Fruit fly (Drosophila melanogaster) whole organism, embryonic: ENCODE data around the gene cdi.

Experiments used
- Asciz ChIP-seq: fragments of 200-800 bp; sonication (Bioruptor generic); optimal IDR thresholded peaks from 2 replicates; lab custom pipeline; 2017; ENCODE audit warnings: missing biosample characterization, mild to moderate bottlenecking, missing genetic modification characterization, missing genetic modification reagents
- Bgb ChIP-seq: fragments of 200-800 bp; sonication (Bioruptor generic); IDR thresholded peaks from 2 replicates; pipeline ENCODE4 v1.3.6; 2022; ENCODE audit warnings: missing biosample characterization, missing genetic modification characterization; ENCODE audit not compliant: partially characterized antibody
- CG10209 ChIP-seq: fragments of 200-800 bp; sonication (Bioruptor generic); optimal IDR thresholded peaks from 3 replicates; lab custom pipeline; 2017; ENCODE audit warnings: missing biosample characterization, mild to moderate bottlenecking, missing genetic modification characterization, missing genetic modification reagents
- CG11085 ChIP-seq: fragments of 200-800 bp; sonication (Bioruptor generic); IDR thresholded peaks from 2 replicates; pipeline ENCODE4 v1.3.6; 2022; ENCODE audit warnings: missing biosample characterization, missing genetic modification characterization
- CG11247 ChIP-seq: fragments of 200-800 bp; sonication (Bioruptor generic); IDR thresholded peaks from 2 replicates; pipeline ENCODE4 v1.3.6; 2022; ENCODE audit warnings: missing biosample characterization, missing genetic modification characterization
- CG11504 ChIP-seq: fragments of 200-800 bp; sonication (Bioruptor generic); optimal IDR thresholded peaks from 3 replicates; lab custom pipeline; 2019; ENCODE audit warnings: missing biosample characterization, mild to moderate bottlenecking, missing genetic modification characterization, moderate library complexity
- CG11695 ChIP-seq: fragments of 200-800 bp; sonication (Bioruptor generic); IDR thresholded peaks from 3 replicates; pipeline ENCODE4 v1.3.6; 2022; ENCODE audit warnings: missing biosample characterization, missing genetic modification characterization
- CG12071 ChIP-seq: fragments of 200-800 bp; sonication (Bioruptor generic); optimal IDR thresholded peaks from 3 replicates; lab custom pipeline; 2018; ENCODE audit warnings: missing biosample characterization, mild to moderate bottlenecking, missing genetic modification characterization
- CG13287 ChIP-seq: fragments of 200-800 bp; sonication (Bioruptor generic); IDR thresholded peaks from 2 replicates; pipeline ENCODE4 v1.3.6; 2022; ENCODE audit warnings: missing biosample characterization, missing genetic modification characterization; ENCODE audit not compliant: partially characterized antibody
- CG15269 ChIP-seq: fragments of 200-800 bp; sonication (Bioruptor generic); optimal IDR thresholded peaks from 2 replicates; lab custom pipeline; 2018; ENCODE audit warnings: missing biosample characterization, mild to moderate bottlenecking, missing genetic modification characterization, moderate library complexity
- CG15696 ChIP-seq: fragments of 200-800 bp; sonication (Bioruptor generic); optimal IDR thresholded peaks from 2 replicates; lab custom pipeline; 2019; ENCODE audit warnings: missing biosample characterization, mild to moderate bottlenecking, missing genetic modification characterization, moderate library complexity
- CG1603 ChIP-seq: fragments of 200-800 bp; sonication (Bioruptor generic); optimal IDR thresholded peaks from 2 replicates; lab custom pipeline; 2019; ENCODE audit warnings: missing biosample characterization, mild to moderate bottlenecking, missing genetic modification characterization, moderate library complexity
- CG2120 ChIP-seq: fragments of 200-800 bp; sonication (Bioruptor generic); optimal IDR thresholded peaks from 3 replicates; lab custom pipeline; 2016; ENCODE audit warnings: missing biosample characterization, missing genetic modification characterization
- CG2678 ChIP-seq: fragments of 200-800 bp; sonication (Bioruptor generic); optimal IDR thresholded peaks from 3 replicates; lab custom pipeline; 2019; ENCODE audit warnings: missing biosample characterization, mild to moderate bottlenecking, missing genetic modification characterization, moderate library complexity
- CG2712 ChIP-seq: fragments of 200-800 bp; optimal IDR thresholded peaks from 3 replicates; lab custom pipeline; 2019; ENCODE audit warnings: missing biosample characterization, mild to moderate bottlenecking, missing genetic modification characterization, moderate library complexity
- CG33213 ChIP-seq: fragments of 200-800 bp; sonication (Bioruptor generic); optimal IDR thresholded peaks from 3 replicates; lab custom pipeline; 2016; ENCODE audit warnings: missing biosample characterization, missing genetic modification characterization
- CG6272 ChIP-seq: fragments of 200-800 bp; sonication (Bioruptor generic); IDR thresholded peaks from 2 replicates; pipeline ENCODE4 v1.3.6; 2022; ENCODE audit warnings: missing biosample characterization, missing genetic modification characterization
- CG6683 ChIP-seq: fragments of 200-800 bp; sonication (Bioruptor generic); optimal IDR thresholded peaks from 2 replicates; lab custom pipeline; 2017; ENCODE audit warnings: missing biosample characterization, mild to moderate bottlenecking, missing genetic modification characterization, missing genetic modification reagents
- CG6689 ChIP-seq: fragments of 200-800 bp; sonication (Bioruptor generic); IDR thresholded peaks from 2 replicates; pipeline ENCODE4 v1.3.6; 2022; ENCODE audit warnings: missing biosample characterization, missing genetic modification characterization
- CG7271 ChIP-seq: fragments of 200-800 bp; sonication (Bioruptor generic); optimal IDR thresholded peaks from 2 replicates; lab custom pipeline; 2018; ENCODE audit warnings: missing biosample characterization, mild to moderate bottlenecking, missing genetic modification characterization, moderate library complexity
- CG7987 ChIP-seq: fragments of 200-800 bp; sonication (Bioruptor generic); optimal IDR thresholded peaks from 2 replicates; lab custom pipeline; 2018; ENCODE audit warnings: missing biosample characterization, mild to moderate bottlenecking, missing genetic modification characterization, moderate library complexity
- CG8281 ChIP-seq: fragments of 200-800 bp; sonication (Bioruptor generic); optimal IDR thresholded peaks from 2 replicates; lab custom pipeline; 2018; ENCODE audit warnings: missing biosample characterization, mild to moderate bottlenecking, missing genetic modification characterization, moderate library complexity
- CG9932 ChIP-seq: fragments of 200-800 bp; sonication (Bioruptor generic); IDR thresholded peaks from 2 replicates; pipeline ENCODE4 v1.3.6; 2022; ENCODE audit warnings: missing biosample characterization, missing genetic modification characterization
- HHEX ChIP-seq: fragments of 200-800 bp; sonication (Bioruptor generic); optimal IDR thresholded peaks from 3 replicates; lab custom pipeline; 2017; ENCODE audit warnings: missing biosample characterization, mild to moderate bottlenecking, missing genetic modification characterization, missing genetic modification reagents
- Med ChIP-seq: fragments of 200-800 bp; sonication (Bioruptor generic); peaks from one replicate; lab custom pipeline; 2016; ENCODE audit warnings: missing biosample characterization, missing genetic modification characterization, mild to moderate bottlenecking, inconsistent platforms, moderate library complexity
- Meics ChIP-seq: fragments of 200-800 bp; sonication (Bioruptor generic); optimal IDR thresholded peaks from 2 replicates; lab custom pipeline; 2017; ENCODE audit warnings: missing biosample characterization, mild to moderate bottlenecking, missing genetic modification characterization
- NK7.1 ChIP-seq: fragments of 200-800 bp; sonication (Bioruptor generic); optimal IDR thresholded peaks from 3 replicates; lab custom pipeline; 2016; ENCODE audit warnings: missing biosample characterization, missing genetic modification characterization
- PHDP ChIP-seq: fragments of 200-800 bp; sonication (Bioruptor generic); optimal IDR thresholded peaks from 3 replicates; lab custom pipeline; 2018; ENCODE audit warnings: missing biosample characterization, mild to moderate bottlenecking, missing genetic modification characterization, moderate library complexity
- Pdp1 ChIP-seq, 2 experiments: fragments of 200-800 bp; sonication (Bioruptor generic); optimal IDR thresholded peaks; 3 replicates each; lab custom pipeline; 2016; ENCODE audit warnings: missing biosample characterization in 2 of 2, missing genetic modification characterization in 2 of 2, mild to moderate bottlenecking in 1 of 2, moderate library complexity in 1 of 2
- Rfx ChIP-seq: fragments of 200-800 bp; sonication (Bioruptor generic); IDR thresholded peaks from 2 replicates; pipeline ENCODE4 v1.3.6; 2022; ENCODE audit warnings: missing biosample characterization, missing genetic modification characterization
- Side ChIP-seq: fragments of 200-800 bp; sonication (Bioruptor generic); optimal IDR thresholded peaks from 2 replicates; lab custom pipeline; 2016; ENCODE audit warnings: missing biosample characterization, missing genetic modification characterization
- TFAM ChIP-seq: fragments of 200-800 bp; sonication (Bioruptor generic); optimal IDR thresholded peaks from 2 replicates; lab custom pipeline; 2017; ENCODE audit warnings: missing biosample characterization, missing genetic modification characterization, inconsistent platforms
- ac ChIP-seq: fragments of 200-800 bp; sonication (Bioruptor generic); optimal IDR thresholded peaks from 3 replicates; lab custom pipeline; 2017; ENCODE audit warnings: missing biosample characterization, mild to moderate bottlenecking, missing genetic modification characterization
- amos ChIP-seq: fragments of 200-800 bp; sonication (Bioruptor generic); IDR thresholded peaks from 2 replicates; pipeline ENCODE4 v1.3.6; 2022; ENCODE audit warnings: missing biosample characterization, missing genetic modification characterization; ENCODE audit not compliant: partially characterized antibody
- bab2 ChIP-seq: fragments of 200-800 bp; sonication (Bioruptor generic); optimal IDR thresholded peaks from 2 replicates; lab custom pipeline; 2016; ENCODE audit warnings: missing biosample characterization, missing genetic modification characterization
- bcd ChIP-seq: fragments of 200-800 bp; sonication (Bioruptor generic); optimal IDR thresholded peaks from 2 replicates; lab custom pipeline; 2017; ENCODE audit warnings: missing biosample characterization, mild to moderate bottlenecking, missing genetic modification characterization
- cwo ChIP-seq: fragments of 200-800 bp; sonication (Bioruptor generic); optimal IDR thresholded peaks from 3 replicates; lab custom pipeline; 2017; ENCODE audit warnings: missing biosample characterization, missing genetic modification characterization, mild to moderate bottlenecking, moderate library complexity, missing genetic modification reagents
- gcm2 ChIP-seq: fragments of 200-800 bp; sonication (Bioruptor generic); optimal IDR thresholded peaks from 2 replicates; lab custom pipeline; 2016; ENCODE audit warnings: missing biosample characterization, missing genetic modification characterization
- gem ChIP-seq: fragments of 200-800 bp; sonication (Bioruptor generic); optimal IDR thresholded peaks from 2 replicates; lab custom pipeline; 2019; ENCODE audit warnings: missing biosample characterization, mild to moderate bottlenecking, missing genetic modification characterization, moderate library complexity
- grn ChIP-seq: fragments of 200-800 bp; sonication (Bioruptor generic); optimal IDR thresholded peaks from 3 replicates; lab custom pipeline; 2017; ENCODE audit warnings: missing biosample characterization, missing genetic modification characterization
- hbn ChIP-seq: fragments of 200-800 bp; sonication (Bioruptor generic); IDR thresholded peaks from 2 replicates; pipeline ENCODE4 v1.3.6; 2022; ENCODE audit warnings: missing biosample characterization, missing genetic modification characterization; ENCODE audit not compliant: partially characterized antibody
- lab ChIP-seq: fragments of 200-800 bp; sonication (Bioruptor generic); optimal IDR thresholded peaks from 3 replicates; lab custom pipeline; 2017; ENCODE audit warnings: missing biosample characterization, missing genetic modification characterization, mild to moderate bottlenecking, moderate library complexity, missing genetic modification reagents
- oc ChIP-seq: fragments of 200-800 bp; sonication (Bioruptor generic); optimal IDR thresholded peaks from 2 replicates; lab custom pipeline; 2018; ENCODE audit warnings: missing biosample characterization, mild to moderate bottlenecking, missing genetic modification characterization, moderate library complexity
- peb ChIP-seq: fragments of 200-800 bp; sonication (Bioruptor generic); IDR thresholded peaks from 2 replicates; pipeline ENCODE4 v1.3.6; 2022; ENCODE audit warnings: missing biosample characterization, missing genetic modification characterization
- ranshi ChIP-seq: fragments of 200-800 bp; sonication (Bioruptor generic); IDR thresholded peaks from 2 replicates; pipeline ENCODE4 v1.3.6; 2022; ENCODE audit warnings: missing biosample characterization, missing genetic modification characterization
- sqz ChIP-seq: fragments of 200-800 bp; sonication (Bioruptor generic); optimal IDR thresholded peaks from 3 replicates; lab custom pipeline; 2018; ENCODE audit warnings: missing biosample characterization, mild to moderate bottlenecking, missing genetic modification characterization
- tll ChIP-seq, 2 experiments: fragments of 200-800 bp in 1 of 2; fragments of >200 bp in 1 of 2; sonication (Bioruptor generic) in 1 of 2; optimal IDR thresholded peaks; 2 replicates each; lab custom pipeline; 2017 to 2019; ENCODE audit warnings: missing biosample characterization in 2 of 2, missing genetic modification characterization in 2 of 2, mild to moderate bottlenecking in 1 of 2, moderate library complexity in 1 of 2
- unc-4 ChIP-seq: fragments of 200-800 bp; sonication (Bioruptor generic); IDR thresholded peaks from 2 replicates; pipeline ENCODE4 v1.3.6; 2022; ENCODE audit warnings: missing biosample characterization, missing genetic modification characterization; ENCODE audit not compliant: partially characterized antibody
- wek ChIP-seq: fragments of 200-800 bp; sonication (Bioruptor generic); optimal IDR thresholded peaks from 3 replicates; lab custom pipeline; 2018; ENCODE audit warnings: missing biosample characterization, mild to moderate bottlenecking, missing genetic modification characterization, moderate library complexity

The cdi gene

DNA sequence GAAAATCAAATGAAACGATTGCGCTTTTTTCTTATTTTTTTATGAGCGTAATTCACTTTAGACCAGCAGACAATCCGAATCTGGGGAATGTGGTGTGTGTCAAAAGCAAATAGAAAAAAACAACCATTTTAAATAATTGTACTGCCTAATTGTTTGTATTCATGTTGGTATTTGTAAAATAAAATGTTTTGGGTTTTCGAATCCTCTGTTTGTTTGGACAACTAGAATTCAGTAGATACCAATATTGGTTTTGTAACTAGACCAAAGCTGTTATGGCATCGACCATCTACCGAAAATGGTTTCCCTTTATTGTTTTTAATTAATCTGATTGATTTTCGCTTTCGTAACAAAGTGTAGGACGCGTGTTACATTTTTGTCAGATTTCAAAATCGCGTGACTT, 83.1 kb downstream of the cdi start (continued):
- TF ChIP-seq CG10209 (GFP tag; lab: Kevin White, UChicago), result peak; percentile 36
- peak; percentile 52 for TF ChIP-seq PHDP
- TF ChIP-seq grn (GFP tag; lab: Kevin White, UChicago), result peak; percentile 1
- no peak for TF ChIP-seq CG6683 (GFP tag; lab: Kevin White, UChicago)
- no peak for TF ChIP-seq CG6689 (GFP tag; lab: Robert Waterston, UW)
- peak; percentile 59 for TF ChIP-seq CG15696 (tag; lab: Kevin White, UChicago)
- TF ChIP-seq Meics (GFP tag; lab: Kevin White, UChicago), result peak; percentile 39
- no peak for TF ChIP-seq wek
- TF ChIP-seq Rfx (GFP tag; lab: Robert Waterston, UW), result peak; percentile 36; the same call in 1 of the 2 replicates
- TF ChIP-seq TFAM, result no peak
- no peak for TF ChIP-seq amos (GFP tag; lab: Robert Waterston, UW)
- no peak for TF ChIP-seq Side
- no peak for TF ChIP-seq hbn (GFP tag; lab: Robert Waterston, UW)
- TF ChIP-seq CG33213 (GFP tag; lab: Kevin White, UChicago), result peak; percentile 41
- no peak for TF ChIP-seq CG13287 (GFP tag; lab: Robert Waterston, UW)
- TF ChIP-seq CG7987 (GFP tag; lab: Kevin White, UChicago), result peak; percentile 2
- no peak for TF ChIP-seq oc (tag; lab: Kevin White, UChicago)
- peak; percentile 76 for TF ChIP-seq CG7271 (tag; lab: Kevin White, UChicago)
- TF ChIP-seq Pdp1 (GFP tag; optimal IDR thresholded peaks at IDR 0.05; lab: Kevin White, UChicago), result peak in 1 of 2 experiments; percentile 51
- peak; percentile 32 for TF ChIP-seq HHEX (GFP tag; lab: Kevin White, UChicago)
- peak; percentile 36 for TF ChIP-seq sqz (GFP tag; lab: Kevin White, UChicago)
- TF ChIP-seq cwo (GFP tag; lab: Kevin White, UChicago), result no peak
- peak; percentile 62 for TF ChIP-seq bab2
- TF ChIP-seq CG2712 (tag; lab: Kevin White, UChicago), result peak; percentile 17
- TF ChIP-seq CG11085, result no peak
- TF ChIP-seq CG11695, result peak; percentile 41; the same call in 1 of the 3 replicates
- no peak for TF ChIP-seq Bgb
- TF ChIP-seq Med (GFP tag; lab: Kevin White, UChicago), result peak; percentile 88
- peak; percentile 56 for TF ChIP-seq CG2678 (tag; lab: Kevin White, UChicago)
- TF ChIP-seq CG6272 (GFP tag; lab: Robert Waterston, UW), result no peak
- peak; percentile 5 for TF ChIP-seq ac (GFP tag; lab: Kevin White, UChicago)
- TF ChIP-seq tll (GFP tag; optimal IDR thresholded peaks at IDR 0.05; lab: Kevin White, UChicago), result peak in 1 of 2 experiments; percentile 36
- no peak for TF ChIP-seq CG8281 (tag; lab: Kevin White, UChicago)
- TF ChIP-seq CG1603 (tag; lab: Kevin White, UChicago), result peak; percentile 15
- peak; percentile 46 for TF ChIP-seq gem (tag; lab: Kevin White, UChicago)
- no peak for TF ChIP-seq CG2120 (GFP tag; lab: Kevin White, UChicago)
- peak; percentile 39 for TF ChIP-seq Asciz (GFP tag; lab: Kevin White, UChicago)
- TF ChIP-seq peb (GFP tag; lab: Robert Waterston, UW), result peak; percentile 26; the same call in 1 of the 2 replicates
- peak; percentile 9 for TF ChIP-seq CG11504
- TF ChIP-seq CG9932 (GFP tag; lab: Robert Waterston, UW), result no peak
- TF ChIP-seq CG12071 (GFP tag; lab: Kevin White, UChicago), result peak; percentile 8
- peak; percentile 2 for TF ChIP-seq bcd (GFP tag; lab: Kevin White, UChicago)
- peak; percentile 42 for TF ChIP-seq lab (GFP tag; lab: Kevin White, UChicago)
- no peak for TF ChIP-seq unc-4 (GFP tag; lab: Robert Waterston, UW)
- no peak for TF ChIP-seq gcm2 (GFP tag; lab: Kevin White, UChicago)
- TF ChIP-seq ranshi, result no peak
- TF ChIP-seq CG15269 (tag; lab: Kevin White, UChicago), result peak; percentile 21
- TF ChIP-seq NK7.1 (GFP tag; lab: Kevin White, UChicago), result peak; percentile 22
- TF ChIP-seq CG11247 (GFP tag; lab: Robert Waterston, UW), result no peak
